Fruit fly (Drosophila melanogaster): ENCODE measurements around the gene eff.
A peak's percentile ranks its signal among the peaks of the same experiment; 100 is the strongest.

eff gene

dm6 chr3R:14714904-14715588 lies 26.1 kb downstream of the eff start (continued):
- TF ChIP-seq Opbp (GFP tag; IDR thresholded peaks at IDR 0.05; ENCODE audit: partially characterized antibody) (peak; percentile 55; the same call in 1 of the 3 replicates), dati (GFP tag; IDR thresholded peaks at IDR 0.05) (peak; percentile 22; the same call in 1 of the 2 replicates), slp2 (GFP tag; optimal IDR thresholded peaks at IDR 0.05) (peak; percentile 15), CG11560 (tag; IDR thresholded peaks at IDR 0.05) (no peak), run (tag; optimal IDR thresholded peaks at IDR 0.05) (peak; percentile 15), CG4617 (GFP tag; optimal IDR thresholded peaks at IDR 0.05; ENCODE audit: borderline replicate concordance) (no peak), CG10543 (GFP tag; optimal IDR thresholded peaks at IDR 0.05) (no peak), Pdp1 (GFP tag; optimal IDR thresholded peaks at IDR 0.05) (peak; percentile 5 to 44), knrl (GFP tag; IDR thresholded peaks at IDR 0.05; ENCODE audit: partially characterized antibody) (no peak), oc (tag; optimal IDR thresholded peaks at IDR 0.05) (peak; percentile 7), Six4 (GFP tag; optimal IDR thresholded peaks at IDR 0.05) (no peak), CG11456 (GFP tag; IDR thresholded peaks at IDR 0.05) (no peak), hb (GFP tag; IDR thresholded peaks at IDR 0.05; ENCODE audit: partially characterized antibody) (no peak), lilli (GFP tag; optimal IDR thresholded peaks at IDR 0.05) (peak; percentile 19), sna (GFP tag; IDR thresholded peaks at IDR 0.05; ENCODE audit: partially characterized antibody) (no peak), CG2678 (tag; optimal IDR thresholded peaks at IDR 0.05) (peak; percentile 51), CG11085 (GFP tag; IDR thresholded peaks at IDR 0.05) (no peak), CG14860 (GFP tag; IDR thresholded peaks at IDR 0.05; ENCODE audit: partially characterized antibody) (no peak), sc (optimal IDR thresholded peaks at IDR 0.05) (no peak), sc (GFP tag; optimal IDR thresholded peaks at IDR 0.05) (peak; percentile 51), CG12155 (GFP tag; optimal IDR thresholded peaks at IDR 0.05) (no peak), CG17568 (GFP tag; optimal IDR thresholded peaks at IDR 0.05) (no peak), sob (GFP tag; IDR thresholded peaks at IDR 0.05) (no peak), CG6654 (GFP tag; optimal IDR thresholded peaks at IDR 0.05) (peak; percentile 9), NC2β (GFP tag; optimal IDR thresholded peaks at IDR 0.05) (no peak), CG6854 (GFP tag; optimal IDR thresholded peaks at IDR 0.05) (no peak), CG6175 (GFP tag; IDR thresholded peaks at IDR 0.05) (0 out of 3 replicates have a peak, but pooled peaks have one; percentile 52), CG17802 (tag; optimal IDR thresholded peaks at IDR 0.05) (no peak), nom (GFP tag; optimal IDR thresholded peaks at IDR 0.05) (peak; percentile 34), Dad (GFP tag; optimal IDR thresholded peaks at IDR 0.05) (no peak), CG2120 (GFP tag; optimal IDR thresholded peaks at IDR 0.05) (no peak), gem (tag; optimal IDR thresholded peaks at IDR 0.05) (peak; percentile 78), Sox100B (GFP tag; optimal IDR thresholded peaks at IDR 0.05) (no peak), bowl (GFP tag; IDR thresholded peaks at IDR 0.05) (no peak), CG17328 (GFP tag; IDR thresholded peaks at IDR 0.05) (0 out of 2 replicates have a peak, but pooled peaks have one; percentile 34), CG10209 (GFP tag; optimal IDR thresholded peaks at IDR 0.05) (no peak), insv (GFP tag; optimal IDR thresholded peaks at IDR 0.05) (no peak), CG30020 (tag; optimal IDR thresholded peaks at IDR 0.05) (no peak), ssp (GFP tag; IDR thresholded peaks at IDR 0.05) (no peak), Meics (GFP tag; optimal IDR thresholded peaks at IDR 0.05) (no peak), jumu (GFP tag; optimal IDR thresholded peaks at IDR 0.05) (peak; percentile 11), Bteb2 (GFP tag; optimal IDR thresholded peaks at IDR 0.05) (no peak), mam (GFP tag; optimal IDR thresholded peaks at IDR 0.05) (no peak), mirr (GFP tag; optimal IDR thresholded peaks at IDR 0.05) (no peak), CG13775 (GFP tag; optimal IDR thresholded peaks at IDR 0.05) (no peak), Hr78 (GFP tag; optimal IDR thresholded peaks at IDR 0.05) (no peak), CG2875 (GFP tag; optimal IDR thresholded peaks at IDR 0.05) (peak; percentile 33), Ptx1 (GFP tag; IDR thresholded peaks at IDR 0.05) (peak; percentile 42; the same call in 1 of the 2 replicates), Ada2b (GFP tag; IDR thresholded peaks at IDR 0.05) (no peak)

All from whole organism, embryonic.